Fruit fly (Drosophila melanogaster) whole organism, prepupa: ENCODE results near the gene CG42637.
A peak's percentile ranks its signal among the peaks of the same experiment; 100 is the strongest.

Source experiments
- Blimp-1 ChIP-seq: fragments of 200-800 bp; sonication (Bioruptor generic); optimal IDR thresholded peaks from 3 replicates; lab custom pipeline; 2017; ENCODE audit warnings: missing biosample characterization, missing genetic modification characterization, mild to moderate bottlenecking, moderate library complexity, missing genetic modification reagents
- CG10631 ChIP-seq: fragments of 200-800 bp; sonication (Bioruptor generic); optimal IDR thresholded peaks from 2 replicates; lab custom pipeline; 2016; ENCODE audit warnings: missing biosample characterization, missing genetic modification characterization
- CG10669 ChIP-seq: fragments of 200-800 bp; sonication (Bioruptor generic); optimal IDR thresholded peaks from 3 replicates; lab custom pipeline; 2018; ENCODE audit warnings: missing biosample characterization, mild to moderate bottlenecking, missing genetic modification characterization, moderate library complexity
- CG11294 ChIP-seq: fragments of 200-800 bp; sonication (Bioruptor generic); IDR thresholded peaks from 2 replicates; pipeline ENCODE4 v1.3.6; 2022; ENCODE audit warnings: missing biosample characterization, missing genetic modification characterization
- CG11762 ChIP-seq: fragments of 200-800 bp; sonication (Bioruptor generic); optimal IDR thresholded peaks from 3 replicates; lab custom pipeline; 2016; ENCODE audit warnings: missing biosample characterization, missing genetic modification characterization; ENCODE audit not compliant: insufficient read depth
- CG11902 ChIP-seq: fragments of 200-800 bp; sonication (Bioruptor generic); optimal IDR thresholded peaks from 3 replicates; lab custom pipeline; 2016; ENCODE audit warnings: missing biosample characterization, missing genetic modification characterization
- CG15336 ChIP-seq: fragments of 200-800 bp; sonication (Bioruptor generic); IDR thresholded peaks from 2 replicates; pipeline ENCODE4 v1.3.6; 2022; ENCODE audit warnings: missing biosample characterization, missing genetic modification characterization
- CG1621 ChIP-seq: fragments of 200-800 bp; sonication (Bioruptor generic); optimal IDR thresholded peaks from 3 replicates; lab custom pipeline; 2018; ENCODE audit warnings: missing biosample characterization, mild to moderate bottlenecking, missing genetic modification characterization
- CG16779 ChIP-seq: fragments of 200-800 bp; sonication (Bioruptor generic); optimal IDR thresholded peaks from 3 replicates; lab custom pipeline; 2017; ENCODE audit warnings: missing biosample characterization, mild to moderate bottlenecking, missing genetic modification characterization
- CG31627 ChIP-seq: fragments of 200-800 bp; sonication (Bioruptor generic); optimal IDR thresholded peaks from 3 replicates; lab custom pipeline; 2016; ENCODE audit warnings: missing biosample characterization, missing genetic modification characterization
- CG32006 ChIP-seq: fragments of 200-800 bp; sonication (Bioruptor generic); optimal IDR thresholded peaks from 3 replicates; lab custom pipeline; 2017; ENCODE audit warnings: missing biosample characterization, mild to moderate bottlenecking, missing genetic modification characterization
- CG34406 ChIP-seq: fragments of 200-800 bp; sonication (Bioruptor generic); optimal IDR thresholded peaks from 3 replicates; lab custom pipeline; 2016; ENCODE audit warnings: missing biosample characterization, missing genetic modification characterization
- CG3919 ChIP-seq: fragments of 200-800 bp; sonication (Bioruptor generic); optimal IDR thresholded peaks from 3 replicates; lab custom pipeline; 2016; ENCODE audit warnings: missing biosample characterization, missing genetic modification characterization
- CG6163 ChIP-seq: fragments of 200-800 bp; sonication (Bioruptor generic); IDR thresholded peaks from 3 replicates; pipeline ENCODE4 v1.3.6; 2022; ENCODE audit warnings: missing biosample characterization, missing genetic modification characterization
- CG6276 ChIP-seq: fragments of 200-800 bp; sonication (Bioruptor generic); optimal IDR thresholded peaks from 2 replicates; lab custom pipeline; 2017; ENCODE audit warnings: missing biosample characterization, mild to moderate bottlenecking, missing genetic modification characterization
- CG6792 ChIP-seq: fragments of 200-800 bp; sonication (Bioruptor generic); optimal IDR thresholded peaks from 3 replicates; lab custom pipeline; 2016; ENCODE audit warnings: missing biosample characterization, missing genetic modification characterization
- CG6808 ChIP-seq: fragments of 200-800 bp; sonication (Bioruptor generic); optimal IDR thresholded peaks from 3 replicates; lab custom pipeline; 2017; ENCODE audit warnings: missing biosample characterization, missing genetic modification characterization, mild to moderate bottlenecking, moderate library complexity, missing genetic modification reagents
- CG8119 ChIP-seq: fragments of 200-800 bp; sonication (Bioruptor generic); IDR thresholded peaks from 3 replicates; pipeline ENCODE4 v1.3.6; 2022; ENCODE audit warnings: missing biosample characterization, missing genetic modification characterization
- CG8319 ChIP-seq: fragments of 200-800 bp; sonication (Bioruptor generic); optimal IDR thresholded peaks from 3 replicates; lab custom pipeline; 2016; ENCODE audit warnings: missing biosample characterization, missing genetic modification characterization
- CG8632 ChIP-seq: fragments of 200-800 bp; sonication (Bioruptor generic); optimal IDR thresholded peaks from 3 replicates; lab custom pipeline; 2016; ENCODE audit warnings: missing biosample characterization, missing genetic modification characterization
- CG9139 ChIP-seq: fragments of 200-800 bp; sonication (Bioruptor generic); optimal IDR thresholded peaks from 3 replicates; lab custom pipeline; 2017; ENCODE audit warnings: missing biosample characterization, mild to moderate bottlenecking, missing genetic modification characterization
- Eip75B ChIP-seq: fragments of 200-800 bp; sonication (Bioruptor generic); optimal IDR thresholded peaks from 3 replicates; lab custom pipeline; 2016; ENCODE audit warnings: missing biosample characterization, missing genetic modification characterization
- Eip93F ChIP-seq: fragments of 200-800 bp; sonication (Bioruptor generic); optimal IDR thresholded peaks from 2 replicates; lab custom pipeline; 2016; ENCODE audit warnings: missing biosample characterization, mild to moderate bottlenecking, missing genetic modification characterization
- Ets21C ChIP-seq: fragments of 200-800 bp; sonication (Bioruptor generic); optimal IDR thresholded peaks from 3 replicates; lab custom pipeline; 2016; ENCODE audit warnings: missing biosample characterization, missing genetic modification characterization
- Gug ChIP-seq: fragments of 200-800 bp; sonication (Bioruptor generic); IDR thresholded peaks from 2 replicates; pipeline ENCODE4 v1.3.6; 2022; ENCODE audit warnings: missing biosample characterization, missing genetic modification characterization
- Hr38 ChIP-seq: sonication (Bioruptor generic); optimal IDR thresholded peaks from 2 replicates; lab custom pipeline; 2016; ENCODE audit warnings: missing biosample characterization, missing genetic modification characterization
- Hr39 ChIP-seq: fragments of 200-800 bp; sonication (Bioruptor generic); optimal IDR thresholded peaks from 2 replicates; lab custom pipeline; 2016; ENCODE audit warnings: missing biosample characterization, missing genetic modification characterization
- Met ChIP-seq: fragments of 200-800 bp; sonication (Bioruptor generic); optimal IDR thresholded peaks from 3 replicates; lab custom pipeline; 2016; ENCODE audit warnings: missing biosample characterization, missing genetic modification characterization
- OdsH ChIP-seq: fragments of 200-800 bp; sonication (Bioruptor generic); optimal IDR thresholded peaks from 3 replicates; lab custom pipeline; 2016; ENCODE audit warnings: missing biosample characterization, missing genetic modification characterization
- Sox102F ChIP-seq: fragments of 200-800 bp; sonication (Bioruptor generic); optimal IDR thresholded peaks from 2 replicates; lab custom pipeline; 2016; ENCODE audit warnings: missing biosample characterization, mild to moderate bottlenecking, missing genetic modification characterization
- Sox15 ChIP-seq: fragments of 200-800 bp; sonication (Bioruptor generic); optimal IDR thresholded peaks from 3 replicates; lab custom pipeline; 2016; ENCODE audit warnings: missing biosample characterization, missing genetic modification characterization
- achi ChIP-seq: fragments of 200-800 bp; sonication (Bioruptor generic); optimal IDR thresholded peaks from 3 replicates; lab custom pipeline; 2016; ENCODE audit warnings: missing biosample characterization, missing genetic modification characterization
- acj6 ChIP-seq: fragments of 200-800 bp; sonication (Bioruptor generic); optimal IDR thresholded peaks from 3 replicates; lab custom pipeline; 2016; ENCODE audit warnings: missing biosample characterization, missing genetic modification characterization
- cyc ChIP-seq: fragments of 200-800 bp; sonication (Bioruptor generic); optimal IDR thresholded peaks from 3 replicates; lab custom pipeline; 2016; ENCODE audit warnings: missing biosample characterization, missing genetic modification characterization
- dac ChIP-seq: fragments of 200-800 bp; sonication (Bioruptor generic); optimal IDR thresholded peaks from 2 replicates; lab custom pipeline; 2017; ENCODE audit warnings: missing biosample characterization, mild to moderate bottlenecking, missing genetic modification characterization
- dsx ChIP-seq: fragments of 200-800 bp; optimal IDR thresholded peaks from 3 replicates; lab custom pipeline; 2019; ENCODE audit warnings: missing biosample characterization, mild to moderate bottlenecking, missing genetic modification characterization, moderate library complexity; ENCODE audit not compliant: poor library complexity, severe bottlenecking
- eg ChIP-seq: fragments of 200-800 bp; sonication (Bioruptor generic); IDR thresholded peaks from 3 replicates; pipeline ENCODE4 v1.3.6; 2022; ENCODE audit warnings: missing biosample characterization, missing genetic modification characterization
- esn ChIP-seq: fragments of 200-800 bp; sonication (Bioruptor generic); optimal IDR thresholded peaks from 2 replicates; lab custom pipeline; 2016; ENCODE audit warnings: missing biosample characterization, mild to moderate bottlenecking, missing genetic modification characterization, moderate library complexity
- lz ChIP-seq: fragments of 200-800 bp; sonication (Bioruptor generic); optimal IDR thresholded peaks from 3 replicates; lab custom pipeline; 2016; ENCODE audit warnings: missing biosample characterization, missing genetic modification characterization
- net ChIP-seq: fragments of 200-800 bp; sonication (Bioruptor generic); optimal IDR thresholded peaks from 3 replicates; lab custom pipeline; 2016; ENCODE audit warnings: missing biosample characterization, missing genetic modification characterization
- pdm3 ChIP-seq: fragments of 200-800 bp; sonication (Bioruptor generic); optimal IDR thresholded peaks from 3 replicates; lab custom pipeline; 2016; ENCODE audit warnings: missing biosample characterization, missing genetic modification characterization
- salr ChIP-seq, 2 experiments: fragments of 200-800 bp; sonication (Bioruptor generic); optimal IDR thresholded peaks; 3 replicates each; lab custom pipeline; 2016 to 2018; ENCODE audit warnings: missing biosample characterization in 2 of 2, missing genetic modification characterization in 2 of 2, mild to moderate bottlenecking in 1 of 2
- spab ChIP-seq: fragments of 200-800 bp; sonication (Bioruptor generic); optimal IDR thresholded peaks from 2 replicates; lab custom pipeline; 2017; ENCODE audit warnings: missing biosample characterization, mild to moderate bottlenecking, missing genetic modification characterization, missing genetic modification reagents
- svp ChIP-seq: fragments of 200-800 bp; sonication (Bioruptor generic); peaks from one replicate; lab custom pipeline; 2016; ENCODE audit warnings: missing biosample characterization, missing genetic modification characterization
- topi ChIP-seq: fragments of 200-800 bp; sonication (Bioruptor generic); optimal IDR thresholded peaks from 3 replicates; lab custom pipeline; 2016; ENCODE audit warnings: missing biosample characterization, missing genetic modification characterization
- vri ChIP-seq: fragments of 200-800 bp; sonication (Bioruptor generic); optimal IDR thresholded peaks from 3 replicates; lab custom pipeline; 2016; ENCODE audit warnings: missing biosample characterization, mild to moderate bottlenecking, missing genetic modification characterization

CG42637 gene

DNA sequence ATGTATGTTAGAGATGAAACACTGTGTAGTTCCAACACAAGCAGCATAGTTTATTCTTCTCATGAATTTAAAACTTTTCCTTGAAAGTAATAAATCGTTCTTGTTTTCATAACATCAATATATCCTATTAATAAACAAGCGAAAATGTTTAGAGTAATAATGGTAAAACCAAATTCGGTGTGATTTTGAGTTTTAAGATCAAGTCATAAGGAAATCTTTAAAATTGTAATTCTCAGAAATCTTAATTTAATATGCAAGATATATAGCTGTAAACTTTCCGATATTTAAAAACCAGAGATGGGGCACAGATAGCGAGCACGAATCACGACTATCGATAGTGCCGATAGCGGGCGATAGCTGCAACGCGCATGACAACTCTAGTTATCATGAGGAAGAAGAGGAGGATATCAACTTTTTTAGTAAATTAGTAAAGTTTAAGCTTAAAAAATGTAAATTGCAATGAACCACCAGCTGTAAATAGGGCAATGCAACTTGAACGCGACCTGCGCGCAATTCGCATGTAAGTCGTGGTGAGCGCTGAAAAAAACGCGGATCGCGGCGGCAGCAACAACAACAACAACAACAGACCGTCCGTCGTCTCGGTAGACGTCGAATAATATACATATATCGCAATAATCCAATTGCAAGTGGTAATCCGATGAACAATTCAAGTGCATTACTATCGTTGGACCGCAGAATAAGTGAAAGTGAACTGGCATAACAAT lies 24.6 kb upstream of the CG42637 start, which contains the start of the genes Fibp and Deaf1 (continued):
- peak; percentile 64 for TF ChIP-seq CG11762 (GFP tag; lab: Kevin White, UChicago)
- peak; percentile 37 for TF ChIP-seq dsx (GFP tag; lab: Kevin White, UChicago)
- TF ChIP-seq CG10669 (GFP tag; lab: Kevin White, UChicago): peak; percentile 55
- 0 out of 2 replicates have a peak, but pooled peaks have one; percentile 10 for TF ChIP-seq CG15336 (GFP tag; lab: Robert Waterston, UW)
- TF ChIP-seq CG11902 (GFP tag; lab: Kevin White, UChicago): peak; percentile 70
- peak; percentile 65 for TF ChIP-seq CG34406 (GFP tag; lab: Kevin White, UChicago)
- TF ChIP-seq Eip93F: no peak
- no peak for TF ChIP-seq vri (GFP tag; lab: Kevin White, UChicago)
- peak; percentile 9 for TF ChIP-seq Hr38 (GFP tag; lab: Kevin White, UChicago)
- TF ChIP-seq eg (GFP tag; lab: Robert Waterston, UW): peak; percentile 43; the same call in 2 of the 3 replicates
- peak; percentile 81 for TF ChIP-seq pdm3
- TF ChIP-seq CG1621: peak; percentile 18
- TF ChIP-seq svp (GFP tag; lab: Kevin White, UChicago): no peak
- peak; percentile 40; the same call in 1 of the 3 replicates for TF ChIP-seq CG6163 (GFP tag; lab: Robert Waterston, UW)
- TF ChIP-seq lz (GFP tag; lab: Kevin White, UChicago): peak; percentile 87
- peak; percentile 94 for TF ChIP-seq cyc (GFP tag; lab: Kevin White, UChicago)
- TF ChIP-seq CG10631 (GFP tag; lab: Kevin White, UChicago): peak; percentile 84
- TF ChIP-seq Sox102F: no peak
- no peak for TF ChIP-seq CG9139 (GFP tag; lab: Kevin White, UChicago)
- TF ChIP-seq, all 60 proteins: peak for 41

DNA sequence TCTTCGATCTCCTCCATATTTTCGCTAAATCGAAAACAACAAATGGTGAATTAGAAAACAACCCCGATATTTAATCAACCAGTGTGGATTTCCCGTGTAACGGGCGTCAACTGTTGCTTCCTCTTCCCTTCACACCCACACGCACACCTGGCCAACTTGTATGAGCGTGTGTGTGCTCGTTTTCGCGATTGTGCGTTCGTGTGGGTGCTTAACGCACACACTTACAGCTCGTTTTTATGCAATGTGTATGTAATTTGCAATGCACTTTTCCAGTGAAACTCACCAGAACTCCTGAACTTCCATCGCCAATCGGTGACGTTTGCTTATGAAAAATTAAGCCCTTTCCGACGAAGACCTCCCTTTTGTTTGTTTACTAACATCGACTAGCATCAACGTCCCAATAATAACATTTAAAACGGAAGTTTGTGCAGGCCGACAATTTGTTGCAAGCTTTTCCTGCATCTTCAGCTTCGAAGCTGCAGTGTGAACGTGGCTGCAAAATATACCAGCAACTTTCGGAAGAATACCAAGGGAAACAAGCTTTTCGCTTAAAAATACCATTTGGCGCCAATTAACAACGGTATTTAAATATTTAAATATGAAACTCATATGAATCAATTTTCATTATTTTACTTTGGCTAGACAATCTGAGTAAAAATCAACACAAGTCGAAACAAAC lies 22.2 kb upstream of the CG42637 start, which contains the start of gene cyc:
cyc (minus strand) TSS at position 467 of the 679 bp plus-strand sequence.
- TF ChIP-seq CG32006 (GFP tag; lab: Kevin White, UChicago) (no peak), spab (GFP tag; lab: Kevin White, UChicago) (no peak), Sox15 (no peak), Met (GFP tag; lab: Kevin White, UChicago) (no peak), esn (peak; percentile 38), CG9139 (GFP tag; lab: Kevin White, UChicago) (no peak), Gug (GFP tag; lab: Robert Waterston, UW) (no peak), vri (GFP tag; lab: Kevin White, UChicago) (no peak), CG8119 (GFP tag; lab: Robert Waterston, UW) (peak; percentile 47; the same call in 2 of the 3 replicates), svp (GFP tag; lab: Kevin White, UChicago) (no peak), topi (GFP tag; lab: Kevin White, UChicago) (no peak), Eip75B (GFP tag; lab: Kevin White, UChicago) (no peak), Hr39 (GFP tag; lab: Kevin White, UChicago) (no peak), dac (GFP tag; lab: Kevin White, UChicago) (peak; percentile 33), CG15336 (GFP tag; lab: Robert Waterston, UW) (peak; percentile 54; the same call in 1 of the 2 replicates), cyc (GFP tag; lab: Kevin White, UChicago) (no peak), CG6163 (GFP tag; lab: Robert Waterston, UW) (peak; percentile 56; the same call in 2 of the 3 replicates), dsx (GFP tag; lab: Kevin White, UChicago) (peak; percentile 85), acj6 (GFP tag; lab: Kevin White, UChicago) (no peak), OdsH (GFP tag; lab: Kevin White, UChicago) (no peak), Ets21C (no peak), Blimp-1 (GFP tag; lab: Kevin White, UChicago) (peak; percentile 5), CG1621 (no peak), CG11762 (GFP tag; lab: Kevin White, UChicago) (no peak), net (no peak), CG8632 (GFP tag; lab: Kevin White, UChicago) (no peak), achi (GFP tag; lab: Kevin White, UChicago) (no peak), Eip93F (no peak), CG6808 (GFP tag; lab: Kevin White, UChicago) (no peak), CG8319 (GFP tag; lab: Kevin White, UChicago) (no peak), CG11902 (GFP tag; lab: Kevin White, UChicago) (no peak), CG6792 (GFP tag; lab: Kevin White, UChicago) (no peak), salr (GFP tag; optimal IDR thresholded peaks at IDR 0.05; lab: Kevin White, UChicago) (no peak), CG11294 (GFP tag; lab: Robert Waterston, UW) (no peak), CG3919 (GFP tag; lab: Kevin White, UChicago) (no peak), CG31627 (GFP tag; lab: Kevin White, UChicago) (peak; percentile 10), CG6276 (GFP tag; lab: Kevin White, UChicago) (no peak), CG16779 (tag; lab: Kevin White, UChicago) (no peak)
